Fruit fly (Drosophila melanogaster) whole organism, embryonic: ENCODE results near the gene BBIP1.

Source experiments
- CG10209 ChIP-seq: fragments of 200-800 bp; sonication (Bioruptor generic); optimal IDR thresholded peaks from 3 replicates; lab custom pipeline; 2017; ENCODE audit warnings: missing biosample characterization, mild to moderate bottlenecking, missing genetic modification characterization, missing genetic modification reagents
- CG11560 ChIP-seq: fragments of 200-800 bp; sonication (Bioruptor generic); IDR thresholded peaks from 3 replicates; pipeline ENCODE4 v1.3.6; 2022; ENCODE audit warnings: missing biosample characterization, missing genetic modification characterization
- CG12155 ChIP-seq: fragments of 200-800 bp; sonication (Bioruptor generic); optimal IDR thresholded peaks from 3 replicates; lab custom pipeline; 2016; ENCODE audit warnings: missing biosample characterization, missing genetic modification characterization
- CG12744 ChIP-seq: fragments of 200-800 bp; sonication (Bioruptor generic); optimal IDR thresholded peaks from 2 replicates; lab custom pipeline; 2016; ENCODE audit warnings: missing biosample characterization, missing genetic modification characterization
- CG1647 ChIP-seq: fragments of 200-800 bp; sonication (Bioruptor generic); optimal IDR thresholded peaks from 3 replicates; lab custom pipeline; 2016; ENCODE audit warnings: missing biosample characterization, missing genetic modification characterization
- CG17361 ChIP-seq: fragments of 200-800 bp; sonication (Bioruptor generic); IDR thresholded peaks from 3 replicates; pipeline ENCODE4 v1.3.6; 2022; ENCODE audit warnings: missing biosample characterization, missing genetic modification characterization
- CG17385 ChIP-seq: fragments of 200-800 bp; sonication (Bioruptor generic); optimal IDR thresholded peaks from 3 replicates; lab custom pipeline; 2018; ENCODE audit warnings: missing biosample characterization, mild to moderate bottlenecking, missing genetic modification characterization
- CG31224 ChIP-seq: fragments of 200-800 bp; sonication (Bioruptor generic); IDR thresholded peaks from 2 replicates; pipeline ENCODE4 v1.3.6; 2022; ENCODE audit warnings: missing biosample characterization, missing genetic modification characterization
- CG31388 ChIP-seq: fragments of 200-800 bp; sonication (Bioruptor generic); optimal IDR thresholded peaks from 2 replicates; lab custom pipeline; 2016; ENCODE audit warnings: missing biosample characterization, missing genetic modification characterization
- CG4282 ChIP-seq: fragments of 200-800 bp; sonication (Bioruptor generic); optimal IDR thresholded peaks from 2 replicates; lab custom pipeline; 2016; ENCODE audit warnings: missing biosample characterization, missing genetic modification characterization
- CG4617 ChIP-seq: fragments of 200-800 bp; sonication (Bioruptor generic); optimal IDR thresholded peaks from 3 replicates; lab custom pipeline; 2016; ENCODE audit warnings: missing biosample characterization, missing genetic modification characterization, borderline replicate concordance
- CG6854 ChIP-seq: fragments of 200-800 bp; sonication (Bioruptor generic); optimal IDR thresholded peaks from 3 replicates; lab custom pipeline; 2017; ENCODE audit warnings: missing biosample characterization, mild to moderate bottlenecking, missing genetic modification characterization
- CG7271 ChIP-seq: fragments of 200-800 bp; sonication (Bioruptor generic); optimal IDR thresholded peaks from 2 replicates; lab custom pipeline; 2018; ENCODE audit warnings: missing biosample characterization, mild to moderate bottlenecking, missing genetic modification characterization, moderate library complexity
- CG7357 ChIP-seq: fragments of 200-800 bp; sonication (Bioruptor generic); IDR thresholded peaks from 3 replicates; pipeline ENCODE4 v1.3.6; 2022; ENCODE audit warnings: missing biosample characterization, missing genetic modification characterization
- CG8290 ChIP-seq, 3 experiments: fragments of 200-800 bp; sonication (Bioruptor generic); optimal IDR thresholded peaks; 2 replicates each; lab custom pipeline; 2016 to 2019; ENCODE audit warnings: missing biosample characterization in 3 of 3, missing genetic modification characterization in 3 of 3, mild to moderate bottlenecking in 2 of 3, moderate library complexity in 1 of 3
- CG9876 ChIP-seq: fragments of 200-800 bp; sonication (Bioruptor generic); optimal IDR thresholded peaks from 2 replicates; lab custom pipeline; 2016; ENCODE audit warnings: missing biosample characterization, missing genetic modification characterization
- CrebB ChIP-seq: fragments of 200-800 bp; sonication (Bioruptor generic); optimal IDR thresholded peaks from 3 replicates; lab custom pipeline; 2018; ENCODE audit warnings: missing biosample characterization, mild to moderate bottlenecking, missing genetic modification characterization
- Eip74EF ChIP-seq, 2 experiments: fragments of 200-800 bp in 1 of 2; fragments of >200 bp in 1 of 2; sonication (Bioruptor generic) in 1 of 2; optimal IDR thresholded peaks; 2 replicates each; lab custom pipeline; 2017 to 2019; ENCODE audit warnings: missing biosample characterization in 2 of 2, missing genetic modification characterization in 2 of 2, mild to moderate bottlenecking in 1 of 2, moderate library complexity in 1 of 2
- GATAe ChIP-seq: fragments of 200-800 bp; sonication (Bioruptor generic); conservative IDR thresholded peaks from 2 replicates; pipeline ENCODE4 v1.3.6; 2022; ENCODE audit warnings: missing biosample characterization, missing genetic modification characterization
- H2.0 ChIP-seq: fragments of 200-800 bp; sonication (Bioruptor generic); IDR thresholded peaks from 2 replicates; pipeline ENCODE4 v1.3.6; 2022; ENCODE audit warnings: missing biosample characterization, missing genetic modification characterization
- Hr78 ChIP-seq, 2 experiments: fragments of 200-800 bp in 1 of 2; fragments of >200 bp in 1 of 2; sonication (Bioruptor generic) in 1 of 2; optimal IDR thresholded peaks; 2 replicates each; lab custom pipeline; 2017 to 2019; ENCODE audit warnings: missing biosample characterization in 2 of 2, missing genetic modification characterization in 2 of 2, mild to moderate bottlenecking in 1 of 2, moderate library complexity in 1 of 2
- Lim3 ChIP-seq: fragments of 200-800 bp; sonication (Bioruptor generic); IDR thresholded peaks from 2 replicates; pipeline ENCODE4 v1.3.6; 2022; ENCODE audit warnings: missing biosample characterization, missing genetic modification characterization
- Mes4 ChIP-seq: fragments of 200-800 bp; sonication (Bioruptor generic); optimal IDR thresholded peaks from 2 replicates; lab custom pipeline; 2016; ENCODE audit warnings: missing biosample characterization, missing genetic modification characterization
- NC2α ChIP-seq: fragments of 200-800 bp; sonication (Bioruptor generic); optimal IDR thresholded peaks from 2 replicates; lab custom pipeline; 2016; ENCODE audit warnings: missing biosample characterization, missing genetic modification characterization
- NK7.1 ChIP-seq: fragments of 200-800 bp; sonication (Bioruptor generic); optimal IDR thresholded peaks from 3 replicates; lab custom pipeline; 2016; ENCODE audit warnings: missing biosample characterization, missing genetic modification characterization
- Oaz ChIP-seq: fragments of 200-800 bp; sonication (Bioruptor generic); IDR thresholded peaks from 2 replicates; pipeline ENCODE4 v1.3.6; 2022; ENCODE audit warnings: missing biosample characterization, missing genetic modification characterization
- Scr ChIP-seq: fragments of 200-800 bp; sonication (Bioruptor generic); IDR thresholded peaks from 2 replicates; pipeline ENCODE4 v1.3.6; 2022; ENCODE audit warnings: missing biosample characterization, missing genetic modification characterization; ENCODE audit not compliant: partially characterized antibody
- Side ChIP-seq: fragments of 200-800 bp; sonication (Bioruptor generic); optimal IDR thresholded peaks from 2 replicates; lab custom pipeline; 2016; ENCODE audit warnings: missing biosample characterization, missing genetic modification characterization
- Spps ChIP-seq: fragments of 200-800 bp; sonication (Bioruptor generic); optimal IDR thresholded peaks from 2 replicates; lab custom pipeline; 2018; ENCODE audit warnings: missing biosample characterization, mild to moderate bottlenecking, missing genetic modification characterization
- Sry-δ ChIP-seq: fragments of 200-800 bp; sonication (Bioruptor generic); optimal IDR thresholded peaks from 2 replicates; lab custom pipeline; 2016; ENCODE audit warnings: missing biosample characterization, missing genetic modification characterization
- Ssrp ChIP-seq: fragments of 200-800 bp; sonication (Bioruptor generic); optimal IDR thresholded peaks from 2 replicates; lab custom pipeline; 2018; ENCODE audit warnings: missing biosample characterization, mild to moderate bottlenecking, missing genetic modification characterization, moderate library complexity
- ash1 ChIP-seq: fragments of 200-800 bp; sonication (Bioruptor generic); optimal IDR thresholded peaks from 2 replicates; lab custom pipeline; 2018; ENCODE audit warnings: missing biosample characterization, mild to moderate bottlenecking, missing genetic modification characterization
- bcd ChIP-seq: fragments of 200-800 bp; sonication (Bioruptor generic); optimal IDR thresholded peaks from 2 replicates; lab custom pipeline; 2017; ENCODE audit warnings: missing biosample characterization, mild to moderate bottlenecking, missing genetic modification characterization
- bowl ChIP-seq: fragments of 200-800 bp; sonication (Bioruptor generic); IDR thresholded peaks from 2 replicates; pipeline ENCODE4 v1.3.6; 2022; ENCODE audit warnings: missing biosample characterization, missing genetic modification characterization
- cad ChIP-seq: fragments of >200 bp; optimal IDR thresholded peaks from 2 replicates; lab custom pipeline; 2017; ENCODE audit warnings: missing biosample characterization, missing genetic modification characterization
- cas ChIP-seq: fragments of 200-800 bp; sonication (Bioruptor generic); IDR thresholded peaks from 2 replicates; pipeline ENCODE4 v1.3.6; 2022; ENCODE audit warnings: missing biosample characterization, missing genetic modification characterization
- chm ChIP-seq: fragments of 200-800 bp; sonication (Bioruptor generic); IDR thresholded peaks from 2 replicates; pipeline ENCODE4 v1.3.6; 2022; ENCODE audit warnings: missing biosample characterization, missing genetic modification characterization
- ci ChIP-seq: fragments of 200-800 bp; sonication (Bioruptor generic); IDR thresholded peaks from 3 replicates; pipeline ENCODE4 v1.3.6; 2022; ENCODE audit warnings: missing biosample characterization, missing genetic modification characterization
- corto ChIP-seq: fragments of 200-800 bp; sonication (Bioruptor generic); optimal IDR thresholded peaks from 2 replicates; lab custom pipeline; 2016; ENCODE audit warnings: missing biosample characterization, mild to moderate bottlenecking, missing genetic modification characterization, moderate library complexity
- crp ChIP-seq, 2 experiments: fragments of 200-800 bp; sonication (Bioruptor generic); optimal IDR thresholded peaks; 2 replicates in 1 of 2; 3 replicates in 1 of 2; lab custom pipeline; 2017; ENCODE audit warnings: missing biosample characterization in 2 of 2, missing genetic modification characterization in 2 of 2, mild to moderate bottlenecking in 1 of 2, moderate library complexity in 1 of 2
- dan ChIP-seq: fragments of 200-800 bp; sonication (Bioruptor generic); IDR thresholded peaks from 2 replicates; pipeline ENCODE4 v1.3.6; 2022; ENCODE audit warnings: missing biosample characterization, missing genetic modification characterization
- gt ChIP-seq: fragments of 200-800 bp; sonication (Bioruptor generic); IDR thresholded peaks from 2 replicates; pipeline ENCODE4 v1.3.6; 2022; ENCODE audit warnings: missing biosample characterization, missing genetic modification characterization
- ind ChIP-seq: fragments of 200-800 bp; sonication (Bioruptor generic); optimal IDR thresholded peaks from 3 replicates; lab custom pipeline; 2016; ENCODE audit warnings: missing biosample characterization, missing genetic modification characterization
- inv ChIP-seq: fragments of 200-800 bp; sonication (Bioruptor generic); IDR thresholded peaks from 2 replicates; pipeline ENCODE4 v1.3.6; 2022; ENCODE audit warnings: missing biosample characterization, missing genetic modification characterization; ENCODE audit not compliant: partially characterized antibody
- jumu ChIP-seq: fragments of 200-800 bp; sonication (Bioruptor generic); optimal IDR thresholded peaks from 3 replicates; lab custom pipeline; 2016; ENCODE audit warnings: missing biosample characterization, missing genetic modification characterization
- mirr ChIP-seq: fragments of 200-800 bp; sonication (Bioruptor generic); optimal IDR thresholded peaks from 3 replicates; lab custom pipeline; 2018; ENCODE audit warnings: missing biosample characterization, mild to moderate bottlenecking, missing genetic modification characterization
- pfk ChIP-seq: fragments of 200-800 bp; sonication (Bioruptor generic); optimal IDR thresholded peaks from 2 replicates; lab custom pipeline; 2018; ENCODE audit warnings: missing biosample characterization, mild to moderate bottlenecking, missing genetic modification characterization, moderate library complexity
- ro ChIP-seq: fragments of 200-800 bp; sonication (Bioruptor generic); IDR thresholded peaks from 2 replicates; pipeline ENCODE4 v1.3.6; 2022; ENCODE audit warnings: missing biosample characterization, missing genetic modification characterization
- ssp ChIP-seq: fragments of 200-800 bp; sonication (Bioruptor generic); IDR thresholded peaks from 2 replicates; pipeline ENCODE4 v1.3.6; 2022; ENCODE audit warnings: missing biosample characterization, missing genetic modification characterization
- zfh2 ChIP-seq: fragments of 200-800 bp; sonication (Bioruptor generic); optimal IDR thresholded peaks from 2 replicates; lab custom pipeline; 2016; ENCODE audit warnings: missing biosample characterization, missing genetic modification characterization

Gene BBIP1

dm6 chr3R:9436358-9436972 lies 32.3 kb downstream of the BBIP1 start (continued):
- no peak for TF ChIP-seq CG31388
- TF ChIP-seq Scr: 0 out of 2 replicates have a peak, but pooled peaks have one; percentile 20
- no peak for TF ChIP-seq Oaz (GFP tag; lab: Robert Waterston, UW)
- TF ChIP-seq CG7357: no peak
- no peak for TF ChIP-seq jumu (GFP tag; lab: Kevin White, UChicago)
- no peak for TF ChIP-seq Sry-δ (GFP tag; lab: Kevin White, UChicago)
- TF ChIP-seq CG17361 (GFP tag; lab: Robert Waterston, UW): no peak
- TF ChIP-seq mirr (GFP tag; lab: Kevin White, UChicago): peak; percentile 78
- no peak for TF ChIP-seq corto (GFP tag; lab: Kevin White, UChicago)
- no peak for TF ChIP-seq CG7271 (tag; lab: Kevin White, UChicago)
- no peak for TF ChIP-seq CG4617 (GFP tag; lab: Kevin White, UChicago)
- 0 out of 2 replicates have a peak, but pooled peaks have one; percentile 29 for TF ChIP-seq GATAe (GFP tag; lab: Robert Waterston, UW)
- no peak for TF ChIP-seq Ssrp (tag; lab: Kevin White, UChicago)
- no peak for TF ChIP-seq CG8290 (GFP tag; optimal IDR thresholded peaks at IDR 0.05; lab: Kevin White, UChicago)
- TF ChIP-seq CG8290 (tag; optimal IDR thresholded peaks at IDR 0.05; lab: Kevin White, UChicago): peak in 1 of 2 experiments; percentile 15
- TF ChIP-seq cad: no peak
- 0 out of 2 replicates have a peak, but pooled peaks have one; percentile 10 for TF ChIP-seq H2.0 (GFP tag; lab: Robert Waterston, UW)
- TF ChIP-seq CG6854 (GFP tag; lab: Kevin White, UChicago): no peak
- TF ChIP-seq CG1647 (GFP tag; lab: Kevin White, UChicago): no peak
- no peak for TF ChIP-seq zfh2 (GFP tag; lab: Kevin White, UChicago)
- TF ChIP-seq CG17385 (GFP tag; lab: Kevin White, UChicago): peak; percentile 38
- TF ChIP-seq bcd (GFP tag; lab: Kevin White, UChicago): no peak
- no peak for TF ChIP-seq Lim3
- no peak for TF ChIP-seq cas
- no peak for TF ChIP-seq CrebB (tag; lab: Kevin White, UChicago)
- no peak for TF ChIP-seq CG4282 (GFP tag; lab: Kevin White, UChicago)
- no peak for TF ChIP-seq Spps (tag; lab: Kevin White, UChicago)
- TF ChIP-seq CG9876 (GFP tag; lab: Kevin White, UChicago): no peak
- TF ChIP-seq pfk: no peak
- TF ChIP-seq ssp (GFP tag; lab: Robert Waterston, UW): no peak
- no peak for TF ChIP-seq CG12744 (GFP tag; lab: Kevin White, UChicago)
- TF ChIP-seq CG12155 (GFP tag; lab: Kevin White, UChicago): no peak
- no peak for TF ChIP-seq CG31224 (GFP tag; lab: Robert Waterston, UW)
- TF ChIP-seq inv (GFP tag; lab: Robert Waterston, UW): no peak
- TF ChIP-seq ash1 (GFP tag; lab: Kevin White, UChicago): no peak
- TF ChIP-seq Mes4 (GFP tag; lab: Kevin White, UChicago): no peak
- peak in 1 of 2 experiments; percentile 100 for TF ChIP-seq Hr78 (GFP tag; optimal IDR thresholded peaks at IDR 0.05; lab: Kevin White, UChicago)
- TF ChIP-seq CG11560 (tag; lab: Robert Waterston, UW): no peak
- no peak for TF ChIP-seq NC2α (GFP tag; lab: Kevin White, UChicago)
- TF ChIP-seq ci (GFP tag; lab: Robert Waterston, UW): peak; percentile 51; the same call in 2 of the 3 replicates
- TF ChIP-seq CG10209 (GFP tag; lab: Kevin White, UChicago): no peak
- no peak; the same call in 1 of the 2 replicates for TF ChIP-seq chm (GFP tag; lab: Robert Waterston, UW)
- TF ChIP-seq ro (GFP tag; lab: Robert Waterston, UW): no peak
- peak in 1 of 2 experiments; percentile 62 for TF ChIP-seq Eip74EF (GFP tag; optimal IDR thresholded peaks at IDR 0.05; lab: Kevin White, UChicago)
- no peak for TF ChIP-seq Side
- TF ChIP-seq NK7.1 (GFP tag; lab: Kevin White, UChicago): peak; percentile 15
- TF ChIP-seq gt (GFP tag; lab: Robert Waterston, UW): no peak
- TF ChIP-seq crp (GFP tag; optimal IDR thresholded peaks at IDR 0.05; lab: Kevin White, UChicago): no peak
- TF ChIP-seq bowl (GFP tag; lab: Robert Waterston, UW): no peak; the same call in 1 of the 2 replicates
- no peak for TF ChIP-seq dan
- TF ChIP-seq ind (GFP tag; lab: Kevin White, UChicago): no peak
